Worm (Caenorhabditis elegans): ENCODE data around the gene bath-42.

- TF ChIP-seq dao-5 (tag; optimal IDR thresholded peaks at IDR 0.05) (no peak), W03F9.2 (tag; optimal IDR thresholded peaks at IDR 0.05) (no peak)
These were observed 18.4 kb upstream of the bath-42 start, which contains the start of gene spc-2 for ce11 chrIII:8181581-8181980.
